Worm (Caenorhabditis elegans): ENCODE results near the gene math-24.

DNA sequence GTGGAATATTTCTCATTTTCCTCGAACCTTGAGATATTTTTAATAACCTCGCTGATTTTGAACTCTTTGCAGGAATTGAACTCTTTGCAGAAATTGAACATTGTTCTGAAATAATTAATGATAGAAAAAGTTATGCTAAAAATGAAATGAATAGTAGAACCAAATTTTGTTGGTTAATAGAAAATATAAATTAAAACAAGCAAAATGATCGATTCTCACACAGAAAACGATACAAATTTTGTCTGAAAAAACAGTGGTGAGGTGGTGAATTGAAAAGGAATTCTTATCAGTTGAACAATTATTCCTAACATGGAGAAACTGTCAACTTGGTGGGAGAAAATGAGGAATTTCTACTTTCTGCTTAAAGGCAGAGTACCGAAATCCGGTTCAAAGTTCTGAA is 15.4 kb upstream of the math-24 start, which contains the start of gene math-6:
- TF ChIP-seq ceh-82 (tag; optimal IDR thresholded peaks at IDR 0.05) = no peak
- TF ChIP-seq ztf-11 (tag; optimal IDR thresholded peaks at IDR 0.05) = no peak
- no peak for TF ChIP-seq aly-2 (tag; optimal IDR thresholded peaks at IDR 0.05)
- TF ChIP-seq nhr-6 (tag; optimal IDR thresholded peaks at IDR 0.05) = no peak
- TF ChIP-seq ama-1 (optimal IDR thresholded peaks at IDR 0.05) = no peak
- no peak for TF ChIP-seq mdl-1 (tag; optimal IDR thresholded peaks at IDR 0.05)
- no peak for TF ChIP-seq sem-4 (tag; optimal IDR thresholded peaks at IDR 0.05)

Measured in whole organism, L2 larva.